Worm (Caenorhabditis elegans): ENCODE data around the gene sel-12.

sel-12 gene

ce11 chrX:873634-874033 is 42.0 kb upstream of the sel-12 start:
- TF ChIP-seq flh-1 (GFP tag; optimal IDR thresholded peaks at IDR 0.05) (no peak), lsy-2 (tag; optimal IDR thresholded peaks at IDR 0.05) (no peak), drap-1 (GFP tag; optimal IDR thresholded peaks at IDR 0.05) (no peak), ceh-39 (tag; optimal IDR thresholded peaks at IDR 0.05) (no peak), blmp-1 (tag; optimal IDR thresholded peaks at IDR 0.05) (no peak)

DNA sequence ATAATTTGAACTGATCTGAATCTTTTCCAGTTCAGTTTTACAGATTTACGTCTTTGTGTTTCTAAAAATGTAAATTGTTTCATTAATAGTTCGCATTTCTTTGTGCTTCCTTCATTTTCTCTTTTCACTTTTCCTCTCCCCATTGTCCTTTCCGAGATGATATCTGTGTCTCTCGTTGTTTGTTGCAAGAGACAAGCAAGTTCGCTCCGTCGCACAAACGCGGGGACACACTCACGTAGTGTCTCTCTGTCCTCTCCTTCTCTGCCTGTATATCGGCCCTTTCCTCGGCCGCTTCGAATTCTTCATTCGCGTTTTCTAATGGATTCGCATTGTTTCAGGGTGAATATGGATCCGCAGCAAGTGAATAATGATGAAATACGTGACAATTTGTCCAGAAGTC is 38.7 kb upstream of the sel-12 start, which contains the start of gene ZC13.1:
Gene ZC13.1 (plus strand): TSS at position 305 of the 400 bp plus-strand sequence.
- peak; percentile 37 for TF ChIP-seq nhr-2 (tag; optimal IDR thresholded peaks at IDR 0.05)
- TF ChIP-seq flh-1 (GFP tag; optimal IDR thresholded peaks at IDR 0.05), result no peak
- TF ChIP-seq M03D4.4 (tag; optimal IDR thresholded peaks at IDR 0.05), result no peak
- peak; percentile 89 for TF ChIP-seq pha-4 (tag; optimal IDR thresholded peaks at IDR 0.05)
- TF ChIP-seq ces-1 (GFP tag; optimal IDR thresholded peaks at IDR 0.05), result no peak
- no peak for TF ChIP-seq ceh-83 (GFP tag; optimal IDR thresholded peaks at IDR 0.05)
- no peak for TF ChIP-seq nhr-76 (tag; optimal IDR thresholded peaks at IDR 0.05)
- TF ChIP-seq sem-2 (GFP tag; optimal IDR thresholded peaks at IDR 0.05), result peak; percentile 2
- peak; percentile 43 for TF ChIP-seq unc-62 (GFP tag; optimal IDR thresholded peaks at IDR 0.05)
- peak; percentile 38 for TF ChIP-seq lsy-2 (tag; optimal IDR thresholded peaks at IDR 0.05)
- TF ChIP-seq ztf-11 (tag; optimal IDR thresholded peaks at IDR 0.05), result no peak
- no peak for TF ChIP-seq unc-39 (tag; optimal IDR thresholded peaks at IDR 0.05)
- TF ChIP-seq ham-2 (GFP tag; optimal IDR thresholded peaks at IDR 0.05), result peak; percentile 12
- peak; percentile 83 for TF ChIP-seq blmp-1 (tag; optimal IDR thresholded peaks at IDR 0.05)
- no peak for TF ChIP-seq elt-1 (tag; optimal IDR thresholded peaks at IDR 0.05; ENCODE audit: borderline replicate concordance, insufficient read depth)
- no peak for TF ChIP-seq zip-8 (tag; optimal IDR thresholded peaks at IDR 0.05)
- TF ChIP-seq bed-3 (GFP tag; optimal IDR thresholded peaks at IDR 0.05), result no peak
- peak; percentile 38 for TF ChIP-seq cnd-1 (tag; optimal IDR thresholded peaks at IDR 0.05)
- TF ChIP-seq ceh-43 (GFP tag; optimal IDR thresholded peaks at IDR 0.05), result no peak
- peak; percentile 58 for TF ChIP-seq mls-2 (tag; optimal IDR thresholded peaks at IDR 0.05)
- TF ChIP-seq snpc-4 (tag; optimal IDR thresholded peaks at IDR 0.05), result no peak
- TF ChIP-seq mep-1 (tag; optimal IDR thresholded peaks at IDR 0.05), result peak; percentile 94
- no peak for TF ChIP-seq mab-5 (tag; optimal IDR thresholded peaks at IDR 0.05)
- TF ChIP-seq nhr-12 (tag; optimal IDR thresholded peaks at IDR 0.05), result no peak
- TF ChIP-seq ceh-39 (tag; optimal IDR thresholded peaks at IDR 0.05), result no peak
- peak; percentile 32 for TF ChIP-seq nhr-237 (tag; optimal IDR thresholded peaks at IDR 0.05)
- no peak for TF ChIP-seq tbx-8 (GFP tag; optimal IDR thresholded peaks at IDR 0.05)
- TF ChIP-seq lin-13 (tag; optimal IDR thresholded peaks at IDR 0.05), result peak; percentile 66
- TF ChIP-seq unc-120 (tag; optimal IDR thresholded peaks at IDR 0.05; ENCODE audit: poor library complexity, severe bottlenecking), result peak; percentile 57
- peak; percentile 49 for TF ChIP-seq drap-1 (GFP tag; optimal IDR thresholded peaks at IDR 0.05)
- no peak for TF ChIP-seq elt-3 (tag; optimal IDR thresholded peaks at IDR 0.05)
- TF ChIP-seq sptf-1 (tag; optimal IDR thresholded peaks at IDR 0.05), result peak; percentile 60
- TF ChIP-seq lin-32 (GFP tag; optimal IDR thresholded peaks at IDR 0.05), result no peak
- TF ChIP-seq nhr-28 (tag; optimal IDR thresholded peaks at IDR 0.05), result no peak
- TF ChIP-seq hlh-1 (tag; optimal IDR thresholded peaks at IDR 0.05), result peak; percentile 70

- no peak for TF ChIP-seq ceh-83 (GFP tag; optimal IDR thresholded peaks at IDR 0.05)
- no peak for TF ChIP-seq tbx-8 (GFP tag; optimal IDR thresholded peaks at IDR 0.05)
- no peak for TF ChIP-seq ham-2 (GFP tag; optimal IDR thresholded peaks at IDR 0.05)
These were observed 35.3 kb upstream of the sel-12 start, which contains the start of gene ZC13.2 for ce11 chrX:880367-880766. Gene ZC13.2, plus strand, starts transcription at chrX:880667.

DNA sequence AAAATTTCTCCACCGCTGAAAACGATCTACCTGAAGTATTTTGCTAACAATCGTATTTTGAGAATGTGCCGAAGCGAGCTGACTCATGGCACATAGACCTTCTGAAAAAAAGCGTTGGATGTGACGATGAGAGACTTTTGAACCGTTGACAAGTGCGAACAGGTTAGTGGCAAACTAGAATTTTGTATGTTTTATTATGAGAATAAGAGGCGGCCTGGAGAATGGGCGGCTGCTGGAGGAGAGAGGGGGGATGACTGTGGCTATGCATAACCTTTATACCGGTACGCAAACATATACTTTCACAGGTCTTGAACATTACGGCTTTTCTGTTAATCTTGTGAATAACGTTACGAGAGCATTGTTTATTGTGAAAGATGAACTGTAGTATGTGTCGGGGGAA is 27.4 kb upstream of the sel-12 start, which contains the start of gene mam-1:
Gene mam-1 (minus strand): TSS at position 101 of the 400 bp plus-strand sequence.
- TF ChIP-seq nhr-76 (tag; optimal IDR thresholded peaks at IDR 0.05), result no peak
- TF ChIP-seq M03D4.4 (tag; optimal IDR thresholded peaks at IDR 0.05), result no peak
- no peak for TF ChIP-seq nhr-12 (tag; optimal IDR thresholded peaks at IDR 0.05)
- TF ChIP-seq nhr-237 (tag; optimal IDR thresholded peaks at IDR 0.05), result no peak
- no peak for TF ChIP-seq unc-39 (tag; optimal IDR thresholded peaks at IDR 0.05)
- no peak for TF ChIP-seq hlh-1 (tag; optimal IDR thresholded peaks at IDR 0.05)
- TF ChIP-seq flh-1 (GFP tag; optimal IDR thresholded peaks at IDR 0.05), result no peak
- no peak for TF ChIP-seq lin-32 (GFP tag; optimal IDR thresholded peaks at IDR 0.05)
- no peak for TF ChIP-seq ceh-39 (tag; optimal IDR thresholded peaks at IDR 0.05)
- TF ChIP-seq lsy-2 (tag; optimal IDR thresholded peaks at IDR 0.05), result no peak
- TF ChIP-seq sptf-1 (tag; optimal IDR thresholded peaks at IDR 0.05), result no peak
- TF ChIP-seq snpc-4 (tag; optimal IDR thresholded peaks at IDR 0.05), result no peak
- TF ChIP-seq mab-5 (tag; optimal IDR thresholded peaks at IDR 0.05), result no peak
- TF ChIP-seq blmp-1 (tag; optimal IDR thresholded peaks at IDR 0.05), result no peak
- no peak for TF ChIP-seq bed-3 (GFP tag; optimal IDR thresholded peaks at IDR 0.05)
- no peak for TF ChIP-seq lin-13 (tag; optimal IDR thresholded peaks at IDR 0.05)
